Worm (Caenorhabditis elegans): ENCODE data around the gene ced-6.

Gene ced-6

ce11 chrIII:5564799-5565198, 30.8 kb upstream of the ced-6 start, which contains the start of gene mlc-3:
Gene mlc-3, plus strand, starts transcription at chrIII:5565025.
- TF ChIP-seq nhr-20 (tag; optimal IDR thresholded peaks at IDR 0.05) (peak; percentile 40), snu-23 (GFP tag; optimal IDR thresholded peaks at IDR 0.05) (peak; percentile 26), dsc-1 (tag; optimal IDR thresholded peaks at IDR 0.05) (peak; percentile 11), xbp-1 (tag; optimal IDR thresholded peaks at IDR 0.05) (peak; percentile 2), ceh-8 (GFP tag; optimal IDR thresholded peaks at IDR 0.05) (no peak), tbx-2 (tag; optimal IDR thresholded peaks at IDR 0.05) (peak; percentile 3), rnt-1 (tag; optimal IDR thresholded peaks at IDR 0.05) (peak; percentile 65), ama-1 (optimal IDR thresholded peaks at IDR 0.05) (peak; percentile 32), nhr-47 (tag; optimal IDR thresholded peaks at IDR 0.05) (no peak), lsy-2 (tag; optimal IDR thresholded peaks at IDR 0.05) (peak in 1 of 2 experiments; percentile 32), pag-3 (tag; optimal IDR thresholded peaks at IDR 0.05; ENCODE audit: borderline replicate concordance, insufficient read depth) (peak; percentile 56), C04F5.9 (tag; optimal IDR thresholded peaks at IDR 0.05) (no peak), nhr-77 (tag; optimal IDR thresholded peaks at IDR 0.05) (peak; percentile 16), lin-14 (GFP tag; optimal IDR thresholded peaks at IDR 0.05) (peak; percentile 48), nhr-19 (GFP tag; conservative IDR thresholded peaks at IDR 0.05) (peak; percentile 52), nhr-71 (tag; optimal IDR thresholded peaks at IDR 0.05) (peak; percentile 52)

ce11 chrIII:5565699-5566098, 29.9 kb upstream of the ced-6 start:
- TF ChIP-seq dsc-1 (tag; optimal IDR thresholded peaks at IDR 0.05) (peak; percentile 26), rnt-1 (tag; optimal IDR thresholded peaks at IDR 0.05) (peak; percentile 55), pag-3 (tag; optimal IDR thresholded peaks at IDR 0.05; ENCODE audit: borderline replicate concordance, insufficient read depth) (peak; percentile 89), nhr-19 (GFP tag; conservative IDR thresholded peaks at IDR 0.05) (peak; percentile 13; the same call in 1 of the 2 replicates), swsn-7 (tag; optimal IDR thresholded peaks at IDR 0.05) (no peak), lin-14 (GFP tag; optimal IDR thresholded peaks at IDR 0.05) (peak; percentile 28), snu-23 (GFP tag; optimal IDR thresholded peaks at IDR 0.05) (peak; percentile 1), nhr-71 (tag; optimal IDR thresholded peaks at IDR 0.05) (peak; percentile 33), hlh-17 (GFP tag; optimal IDR thresholded peaks at IDR 0.05; ENCODE audit: borderline replicate concordance) (no peak)

ce11 chrIII:5566496-5566895, 29.1 kb upstream of the ced-6 start:
- TF ChIP-seq nhr-85 (tag) (peak; percentile 51), elt-3 (tag; optimal IDR thresholded peaks at IDR 0.05) (no peak)

ce11 chrIII:5568265-5568664, 27.3 kb upstream of the ced-6 start:
- no peak for TF ChIP-seq sup-37 (GFP tag; optimal IDR thresholded peaks at IDR 0.05)
- TF ChIP-seq ceh-82 (tag; optimal IDR thresholded peaks at IDR 0.05), result no peak
- TF ChIP-seq nhr-19 (GFP tag; conservative IDR thresholded peaks at IDR 0.05), result no peak
- no peak for TF ChIP-seq nhr-28 (tag; optimal IDR thresholded peaks at IDR 0.05)
- no peak for TF ChIP-seq nhr-76 (tag; optimal IDR thresholded peaks at IDR 0.05)
- TF ChIP-seq nhr-90 (tag; optimal IDR thresholded peaks at IDR 0.05; ENCODE audit: poor library complexity), result no peak
- TF ChIP-seq nhr-77 (tag; optimal IDR thresholded peaks at IDR 0.05), result no peak
- TF ChIP-seq ztf-11 (tag; optimal IDR thresholded peaks at IDR 0.05), result no peak
- no peak for TF ChIP-seq xbp-1 (tag; optimal IDR thresholded peaks at IDR 0.05)
- no peak for TF ChIP-seq C34B4.2 (tag; optimal IDR thresholded peaks at IDR 0.05)
- no peak for TF ChIP-seq sox-4 (tag; optimal IDR thresholded peaks at IDR 0.05)
- no peak for TF ChIP-seq nhr-12 (tag; optimal IDR thresholded peaks at IDR 0.05)
- no peak for TF ChIP-seq ztf-4 (tag; optimal IDR thresholded peaks at IDR 0.05)
- no peak for TF ChIP-seq ceh-8 (GFP tag; optimal IDR thresholded peaks at IDR 0.05)
- no peak for TF ChIP-seq mdl-1 (tag; optimal IDR thresholded peaks at IDR 0.05)
- TF ChIP-seq mab-9 (GFP tag; IDR thresholded peaks at IDR 0.05), result no peak
- TF ChIP-seq ama-1 (optimal IDR thresholded peaks at IDR 0.05), result no peak
- TF ChIP-seq aly-2 (tag; optimal IDR thresholded peaks at IDR 0.05), result no peak
- no peak for TF ChIP-seq unc-98 (GFP tag; IDR thresholded peaks at IDR 0.05)

ce11 chrIII:5568679-5569078, 26.9 kb upstream of the ced-6 start, which contains the start of gene nspb-12:
Gene nspb-12, minus strand, starts transcription at chrIII:5568779.
- TF ChIP-seq ama-1 (optimal IDR thresholded peaks at IDR 0.05) (no peak), tlp-1 (tag; optimal IDR thresholded peaks at IDR 0.05) (no peak), nhr-84 (tag; optimal IDR thresholded peaks at IDR 0.05) (no peak), ces-1 (GFP tag; optimal IDR thresholded peaks at IDR 0.05) (no peak), C34B4.2 (tag; optimal IDR thresholded peaks at IDR 0.05) (no peak), fkh-4 (tag; optimal IDR thresholded peaks at IDR 0.05; ENCODE audit: borderline replicate concordance) (no peak), grh-1 (GFP tag; IDR thresholded peaks at IDR 0.05) (no peak), nhr-77 (tag; optimal IDR thresholded peaks at IDR 0.05) (no peak), isw-1 (GFP tag; IDR thresholded peaks at IDR 0.05) (no peak), irx-1 (tag; optimal IDR thresholded peaks at IDR 0.05) (no peak)

All from whole organism, L1 larva.